Fruit fly (Drosophila melanogaster): ENCODE data around the gene CG42831.

CG42831 gene

dm6 chr3L:10767181-10768095 is 47.2 kb upstream of the CG42831 start (continued):
- TF ChIP-seq dac (GFP tag; optimal IDR thresholded peaks at IDR 0.05): no peak
- peak; percentile 83 for TF ChIP-seq CG15336 (GFP tag; IDR thresholded peaks at IDR 0.05)
- TF ChIP-seq CG9139 (GFP tag; optimal IDR thresholded peaks at IDR 0.05): peak; percentile 18
- peak; percentile 72 for TF ChIP-seq CG6276 (GFP tag; optimal IDR thresholded peaks at IDR 0.05)
- TF ChIP-seq vri (GFP tag; optimal IDR thresholded peaks at IDR 0.05): no peak
- TF ChIP-seq CG32006 (GFP tag; optimal IDR thresholded peaks at IDR 0.05): peak; percentile 86
- peak; percentile 38 for TF ChIP-seq OdsH (GFP tag; optimal IDR thresholded peaks at IDR 0.05)
- TF ChIP-seq acj6 (GFP tag; optimal IDR thresholded peaks at IDR 0.05): peak; percentile 35
- TF ChIP-seq CG8119 (GFP tag; IDR thresholded peaks at IDR 0.05): peak; percentile 79
- TF ChIP-seq Sox15 (GFP tag; optimal IDR thresholded peaks at IDR 0.05): no peak

dm6 chr3L:10769218-10770018 is 45.2 kb upstream of the CG42831 start:
- TF ChIP-seq CG8632 (GFP tag; optimal IDR thresholded peaks at IDR 0.05): peak; percentile 16
- TF ChIP-seq fkh (GFP tag; optimal IDR thresholded peaks at IDR 0.05): peak; percentile 19
- TF ChIP-seq CG11902 (GFP tag; optimal IDR thresholded peaks at IDR 0.05): no peak
- no peak for TF ChIP-seq dac (GFP tag; optimal IDR thresholded peaks at IDR 0.05)
- peak; percentile 27; the same call in 1 of the 2 replicates for TF ChIP-seq CG15336 (GFP tag; IDR thresholded peaks at IDR 0.05)
- no peak for TF ChIP-seq topi (GFP tag; optimal IDR thresholded peaks at IDR 0.05)
- TF ChIP-seq Ets21C (GFP tag; optimal IDR thresholded peaks at IDR 0.05): no peak
- TF ChIP-seq ss (GFP tag; optimal IDR thresholded peaks at IDR 0.05): no peak
- no peak for TF ChIP-seq CG7368 (GFP tag; optimal IDR thresholded peaks at IDR 0.05)
- no peak for TF ChIP-seq Eip93F (GFP tag; optimal IDR thresholded peaks at IDR 0.05)
- no peak for TF ChIP-seq acj6 (GFP tag; optimal IDR thresholded peaks at IDR 0.05)
- no peak for TF ChIP-seq CG6792 (GFP tag; optimal IDR thresholded peaks at IDR 0.05)
- TF ChIP-seq fd85E (GFP tag; optimal IDR thresholded peaks at IDR 0.05): no peak
- no peak for TF ChIP-seq CG8119 (GFP tag; IDR thresholded peaks at IDR 0.05)
- no peak for TF ChIP-seq Blimp-1 (GFP tag; optimal IDR thresholded peaks at IDR 0.05)
- TF ChIP-seq Eip78C (GFP tag): peak; percentile 58
- no peak for TF ChIP-seq Ets96B (tag; optimal IDR thresholded peaks at IDR 0.05)
- TF ChIP-seq CG11294 (GFP tag; IDR thresholded peaks at IDR 0.05): no peak
- TF ChIP-seq achi (GFP tag; optimal IDR thresholded peaks at IDR 0.05): peak; percentile 10
- TF ChIP-seq Gug (GFP tag; IDR thresholded peaks at IDR 0.05): no peak
- no peak for TF ChIP-seq CG3032 (tag; optimal IDR thresholded peaks at IDR 0.05)
- peak; percentile 28 for TF ChIP-seq OdsH (GFP tag; optimal IDR thresholded peaks at IDR 0.05)
- TF ChIP-seq Met (GFP tag; optimal IDR thresholded peaks at IDR 0.05): peak; percentile 10
- no peak for TF ChIP-seq fd59A (GFP tag; optimal IDR thresholded peaks at IDR 0.05)
- TF ChIP-seq CG6163 (GFP tag; IDR thresholded peaks at IDR 0.05): peak; percentile 51; the same call in 1 of the 3 replicates
- TF ChIP-seq CG3919 (GFP tag; optimal IDR thresholded peaks at IDR 0.05): peak; percentile 9
- TF ChIP-seq Smox (GFP tag; optimal IDR thresholded peaks at IDR 0.05): no peak
- TF ChIP-seq CG32006 (GFP tag; optimal IDR thresholded peaks at IDR 0.05): peak; percentile 12
- TF ChIP-seq CG6808 (GFP tag; optimal IDR thresholded peaks at IDR 0.05): no peak
- no peak for TF ChIP-seq net (GFP tag; optimal IDR thresholded peaks at IDR 0.05)
- no peak for TF ChIP-seq CG31627 (GFP tag; optimal IDR thresholded peaks at IDR 0.05)
- TF ChIP-seq Hr4 (GFP tag; optimal IDR thresholded peaks at IDR 0.05): no peak
- TF ChIP-seq Sox102F (GFP tag; optimal IDR thresholded peaks at IDR 0.05): no peak
- peak; percentile 2 for TF ChIP-seq esn (GFP tag; optimal IDR thresholded peaks at IDR 0.05)
- peak; percentile 51 for TF ChIP-seq svp (GFP tag)
- no peak for TF ChIP-seq Sox14 (GFP tag; optimal IDR thresholded peaks at IDR 0.05)

Data from whole organism, prepupa.